Fruit fly (Drosophila melanogaster): ENCODE measurements around the gene CG15864.

CG15864 gene

DNA sequence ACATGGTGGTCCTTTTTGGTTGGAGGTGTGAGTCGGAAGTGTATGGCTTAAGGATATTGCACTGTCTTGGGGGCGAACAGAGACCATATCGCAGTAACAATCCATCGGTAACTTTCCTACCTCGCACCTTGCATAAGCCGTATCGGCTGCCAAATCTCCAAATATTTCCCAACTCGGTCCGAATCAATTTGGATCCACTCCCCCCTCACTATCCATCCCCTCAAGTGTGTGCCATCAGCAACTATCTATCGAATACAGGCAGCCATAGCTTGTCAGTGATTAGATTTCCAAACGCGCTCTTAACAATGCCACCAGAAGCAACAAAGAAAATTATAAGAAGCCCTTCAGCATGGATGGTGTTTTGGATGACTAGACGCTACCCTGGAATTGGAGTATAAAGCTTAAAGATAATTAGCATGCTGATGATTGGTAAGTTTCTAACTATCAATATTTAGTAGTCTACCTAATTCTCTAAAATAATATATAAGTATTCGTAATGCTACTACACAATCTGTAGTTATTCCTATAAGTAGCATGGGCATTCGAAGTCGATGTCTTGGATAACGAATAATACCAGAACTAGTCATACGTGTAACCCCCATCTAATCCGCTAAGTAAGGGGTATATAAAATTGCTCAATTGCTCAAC lies 41.5 kb upstream of the CG15864 start (continued):
- peak; percentile 63; the same call in 2 of the 3 replicates for TF ChIP-seq tgo (GFP tag; IDR thresholded peaks at IDR 0.05)
- no peak for TF ChIP-seq ro (GFP tag; IDR thresholded peaks at IDR 0.05)
- TF ChIP-seq jigr1 (GFP tag; IDR thresholded peaks at IDR 0.05), result no peak; the same call in 2 of the 3 replicates
- peak; percentile 20 for TF ChIP-seq CG13296 (GFP tag; optimal IDR thresholded peaks at IDR 0.05)
- TF ChIP-seq CG2889 (GFP tag; IDR thresholded peaks at IDR 0.05), result no peak
- TF ChIP-seq CG15269 (tag; optimal IDR thresholded peaks at IDR 0.05), result peak; percentile 73
- no peak for TF ChIP-seq CG15073 (GFP tag; optimal IDR thresholded peaks at IDR 0.05)
- TF ChIP-seq CG7839 (tag; optimal IDR thresholded peaks at IDR 0.05), result peak; percentile 80
- TF ChIP-seq CG9817 (tag; optimal IDR thresholded peaks at IDR 0.05), result peak; percentile 33
- no peak for TF ChIP-seq ken (GFP tag; IDR thresholded peaks at IDR 0.05)
- TF ChIP-seq Rx (GFP tag; IDR thresholded peaks at IDR 0.05), result no peak
- peak; percentile 22; the same call in 1 of the 2 replicates for TF ChIP-seq wdn (GFP tag; IDR thresholded peaks at IDR 0.05)
- no peak for TF ChIP-seq sr (GFP tag; IDR thresholded peaks at IDR 0.05)
- no peak for TF ChIP-seq ash1 (GFP tag; optimal IDR thresholded peaks at IDR 0.05)
- no peak for TF ChIP-seq CG16779 (GFP tag; IDR thresholded peaks at IDR 0.05)
- TF ChIP-seq tx (GFP tag; optimal IDR thresholded peaks at IDR 0.05), result no peak
- TF ChIP-seq zen (tag; optimal IDR thresholded peaks at IDR 0.05), result peak; percentile 9
- TF ChIP-seq tna (GFP tag; IDR thresholded peaks at IDR 0.05; ENCODE audit: partially characterized antibody), result no peak
- TF ChIP-seq pum (GFP tag; optimal IDR thresholded peaks at IDR 0.05), result no peak
- TF ChIP-seq CG11696 (GFP tag; IDR thresholded peaks at IDR 0.05), result no peak
- TF ChIP-seq bab2 (GFP tag; optimal IDR thresholded peaks at IDR 0.05), result peak; percentile 17
- TF ChIP-seq CG15514 (GFP tag; optimal IDR thresholded peaks at IDR 0.05), result peak; percentile 40
- no peak for TF ChIP-seq CG18011 (GFP tag; optimal IDR thresholded peaks at IDR 0.05)
- no peak for TF ChIP-seq insv (GFP tag; optimal IDR thresholded peaks at IDR 0.05)
- TF ChIP-seq eve (GFP tag; optimal IDR thresholded peaks at IDR 0.05), result peak in 1 of 2 experiments; percentile 88
- TF ChIP-seq Adf1 (GFP tag; IDR thresholded peaks at IDR 0.05), result peak; percentile 12; the same call in 1 of the 2 replicates
- TF ChIP-seq Fer2 (tag; optimal IDR thresholded peaks at IDR 0.05), result no peak
- no peak for TF ChIP-seq Mes4 (GFP tag; optimal IDR thresholded peaks at IDR 0.05)
- no peak for TF ChIP-seq CG7987 (GFP tag; optimal IDR thresholded peaks at IDR 0.05)
- TF ChIP-seq fu2 (GFP tag; optimal IDR thresholded peaks at IDR 0.05), result no peak
- TF ChIP-seq CG8388 (GFP tag; optimal IDR thresholded peaks at IDR 0.05), result peak; percentile 45
- TF ChIP-seq CG2120 (GFP tag; optimal IDR thresholded peaks at IDR 0.05), result peak; percentile 78
- TF ChIP-seq ato (GFP tag; IDR thresholded peaks at IDR 0.05; ENCODE audit: partially characterized antibody), result no peak
- TF ChIP-seq CG14667 (GFP tag; IDR thresholded peaks at IDR 0.05), result 0 out of 2 replicates have a peak, but pooled peaks have one; percentile 12
- no peak for TF ChIP-seq CG8359 (GFP tag; optimal IDR thresholded peaks at IDR 0.05; ENCODE audit: borderline replicate concordance)
- peak; percentile 66 for TF ChIP-seq Sox102F (GFP tag; optimal IDR thresholded peaks at IDR 0.05)
- TF ChIP-seq ttk (GFP tag; IDR thresholded peaks at IDR 0.05), result peak; percentile 20; the same call in 1 of the 2 replicates
- TF ChIP-seq CG10321 (GFP tag; IDR thresholded peaks at IDR 0.05), result no peak
- TF ChIP-seq ind (GFP tag; optimal IDR thresholded peaks at IDR 0.05), result peak; percentile 61
- no peak for TF ChIP-seq hbn (GFP tag; IDR thresholded peaks at IDR 0.05; ENCODE audit: partially characterized antibody)
- TF ChIP-seq Awh (GFP tag; IDR thresholded peaks at IDR 0.05), result 0 out of 2 replicates have a peak, but pooled peaks have one; percentile 34
- no peak for TF ChIP-seq bbx (GFP tag; IDR thresholded peaks at IDR 0.05; ENCODE audit: partially characterized antibody)
- 0 out of 3 replicates have a peak, but pooled peaks have one; percentile 8 for TF ChIP-seq CG2199 (GFP tag; IDR thresholded peaks at IDR 0.05)
- TF ChIP-seq CG11085 (GFP tag; IDR thresholded peaks at IDR 0.05), result 0 out of 2 replicates have a peak, but pooled peaks have one; percentile 38
- no peak for TF ChIP-seq CG17802 (tag; optimal IDR thresholded peaks at IDR 0.05)
- TF ChIP-seq ATbp (GFP tag; optimal IDR thresholded peaks at IDR 0.05), result peak; percentile 1
- TF ChIP-seq Asciz (GFP tag; optimal IDR thresholded peaks at IDR 0.05), result peak; percentile 46
- TF ChIP-seq CG3163 (GFP tag; optimal IDR thresholded peaks at IDR 0.05), result no peak
- TF ChIP-seq Ets65A (GFP tag), result peak; percentile 91
- TF ChIP-seq aop (GFP tag; IDR thresholded peaks at IDR 0.05), result no peak
